Worm (Caenorhabditis elegans): ENCODE data around the gene R08D7.7.
"Not testable (repeated sequence)": the region's sequence is repeated elsewhere in the genome, so short reads cannot be mapped to it uniquely, and the experiment has no call there.

Gene R08D7.7

DNA sequence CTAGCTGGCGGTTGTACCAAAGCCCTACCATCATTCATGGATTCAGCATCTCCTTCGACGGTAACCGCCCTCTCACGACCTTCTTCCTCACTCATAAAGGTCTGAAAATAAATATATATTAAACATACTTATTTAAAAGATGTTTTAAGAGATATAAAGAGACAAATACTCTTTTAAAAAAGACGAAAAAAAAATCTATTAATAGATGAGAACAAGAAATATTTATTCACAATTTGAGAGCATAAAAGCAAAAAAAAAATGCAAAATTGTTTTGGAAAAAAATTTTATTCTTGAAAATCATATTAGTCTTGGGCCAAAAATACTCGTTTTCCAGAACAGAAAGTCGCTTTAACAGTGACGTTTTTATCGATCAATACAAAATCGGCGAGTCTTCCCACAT lies 6.8 kb downstream of the R08D7.7 start, which contains the start of gene skat-1:
skat-1 (minus strand) TSS at position 101 of the 400 bp plus-strand sequence.
- TF ChIP-seq C34B4.2 (tag; optimal IDR thresholded peaks at IDR 0.05) (no peak), efl-3 (GFP tag; optimal IDR thresholded peaks at IDR 0.05) (no peak), ets-5 (GFP tag; IDR thresholded peaks at IDR 0.05) (no peak)

DNA sequence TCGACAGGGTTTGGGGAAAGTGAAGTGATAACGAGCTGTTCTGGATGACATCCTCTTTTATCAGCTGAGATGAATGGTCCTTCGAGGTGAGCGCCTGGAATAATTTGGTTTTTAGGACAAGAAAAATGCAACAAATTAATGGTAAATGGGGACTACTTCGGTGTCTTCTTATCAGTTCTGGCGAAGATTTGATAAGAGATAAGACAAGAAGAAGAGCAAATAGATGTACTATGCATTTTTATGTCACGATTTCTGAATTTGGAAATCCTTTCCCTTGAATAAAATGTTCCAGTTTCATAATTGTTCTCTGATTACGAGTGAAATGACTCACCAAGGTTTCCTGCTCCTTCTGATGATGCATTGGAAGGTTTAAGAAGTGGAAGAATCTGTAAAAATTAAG lies 8.0 kb downstream of the R08D7.7 start:
- TF ChIP-seq elt-2 (tag; optimal IDR thresholded peaks at IDR 0.05): peak; percentile 54
- no peak for TF ChIP-seq mdl-1 (tag; optimal IDR thresholded peaks at IDR 0.05)

DNA sequence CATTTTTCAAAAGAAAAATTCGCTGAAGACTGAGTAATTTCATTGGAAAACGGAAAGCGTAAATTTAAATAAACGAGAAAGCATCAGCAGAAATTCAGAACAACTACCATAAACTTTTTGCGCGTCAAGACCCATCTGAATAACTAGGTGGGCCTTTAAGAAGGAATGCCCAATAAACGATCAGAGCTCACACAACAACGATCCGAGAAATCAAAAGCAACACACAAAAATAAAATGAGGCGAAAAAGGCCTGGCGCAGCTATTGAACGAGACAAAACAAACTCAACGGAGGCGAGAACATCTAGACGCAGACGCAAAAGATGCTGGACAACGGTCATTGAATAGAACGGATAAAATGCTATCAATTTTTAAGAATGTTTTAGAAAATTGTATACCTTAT lies 9.0 kb downstream of the R08D7.7 start:
- TF ChIP-seq ceh-88 (GFP tag; IDR thresholded peaks at IDR 0.05): no peak
- no peak for TF ChIP-seq efl-1 (optimal IDR thresholded peaks at IDR 0.05)
- TF ChIP-seq efl-1 (GFP tag; optimal IDR thresholded peaks at IDR 0.05 in 1 of 2): peak in 1 of 2 experiments; percentile 51

DNA sequence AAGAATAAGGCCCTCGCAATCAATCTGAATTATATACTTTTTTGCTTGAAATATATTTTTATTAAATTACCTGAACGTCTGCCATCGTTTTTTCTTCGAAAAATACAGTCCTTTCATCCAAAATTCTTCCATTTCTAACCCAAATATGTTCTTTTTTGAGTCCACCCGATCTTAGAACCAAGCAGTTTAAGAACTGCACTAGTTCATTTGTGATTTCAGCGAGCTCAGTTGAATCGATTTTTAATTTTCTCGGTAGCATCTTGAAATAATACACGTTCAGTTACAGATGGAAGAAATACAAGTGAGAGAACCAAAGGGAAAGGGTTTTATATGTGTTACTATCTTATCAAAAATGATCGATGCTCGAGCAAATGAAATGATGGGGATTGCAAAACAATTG lies 9.7 kb downstream of the R08D7.7 start, which contains the start of gene F59B2.3:
F59B2.3 (minus strand) TSS at position 259 of the 400 bp plus-strand sequence.
- TF ChIP-seq efl-1 (optimal IDR thresholded peaks at IDR 0.05): no peak
- peak in 1 of 2 experiments; percentile 66 for TF ChIP-seq efl-1 (GFP tag; optimal IDR thresholded peaks at IDR 0.05 in 1 of 2)
- no peak for TF ChIP-seq tlp-1 (tag; optimal IDR thresholded peaks at IDR 0.05)

DNA sequence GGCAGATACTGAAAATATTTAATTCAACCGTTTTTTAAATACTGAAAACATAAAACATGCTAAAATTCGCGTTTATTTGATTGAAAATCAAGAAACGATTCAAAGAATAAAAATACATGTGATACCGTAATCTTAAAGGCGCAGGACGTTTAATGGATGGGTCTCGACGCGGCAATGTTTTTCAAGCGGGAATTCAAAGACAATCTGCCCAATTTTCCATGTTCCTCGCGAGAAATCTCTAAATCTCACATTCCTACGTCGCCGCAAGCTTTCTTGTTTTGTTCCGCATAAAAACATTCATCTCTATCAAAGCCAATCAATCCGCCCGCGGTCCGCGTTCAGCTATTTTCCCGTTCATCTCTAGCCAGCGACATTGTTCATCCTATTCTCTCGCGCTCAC lies 11.6 kb downstream of the R08D7.7 start:
- TF ChIP-seq ama-1 (optimal IDR thresholded peaks at IDR 0.05) (no peak), dpl-1 (GFP tag; optimal IDR thresholded peaks at IDR 0.05) (peak in 1 of 3 experiments; percentile 6)

DNA sequence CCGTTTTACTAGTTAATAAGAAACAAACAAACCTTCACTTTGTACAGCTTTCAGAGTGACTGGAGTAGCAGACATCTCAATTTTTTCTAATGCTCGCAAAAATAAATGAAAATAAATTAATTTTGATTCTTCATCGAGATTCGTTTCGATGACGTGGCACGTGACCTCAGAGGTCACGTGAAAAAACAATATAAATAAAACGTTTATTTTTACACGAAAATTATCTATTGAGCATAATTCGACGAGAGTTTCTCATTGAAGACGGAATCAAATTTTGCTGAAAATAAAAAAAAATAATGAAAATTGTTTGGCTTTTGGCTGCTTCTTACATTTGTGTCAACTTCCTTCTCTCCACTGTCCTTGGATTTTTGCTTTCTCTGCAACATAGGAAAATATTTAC lies 12.0 kb downstream of the R08D7.7 start, which contains the start of gene rpn-6.2:
rpn-6.2 (minus strand) TSS at position 101 of the 400 bp plus-strand sequence.
- TF ChIP-seq nhr-85 (tag) (peak; percentile 48), efl-1 (optimal IDR thresholded peaks at IDR 0.05) (no peak), efl-1 (GFP tag; optimal IDR thresholded peaks at IDR 0.05 in 1 of 2) (peak in 1 of 2 experiments; percentile 39), isw-1 (GFP tag; IDR thresholded peaks at IDR 0.05) (no peak)

DNA sequence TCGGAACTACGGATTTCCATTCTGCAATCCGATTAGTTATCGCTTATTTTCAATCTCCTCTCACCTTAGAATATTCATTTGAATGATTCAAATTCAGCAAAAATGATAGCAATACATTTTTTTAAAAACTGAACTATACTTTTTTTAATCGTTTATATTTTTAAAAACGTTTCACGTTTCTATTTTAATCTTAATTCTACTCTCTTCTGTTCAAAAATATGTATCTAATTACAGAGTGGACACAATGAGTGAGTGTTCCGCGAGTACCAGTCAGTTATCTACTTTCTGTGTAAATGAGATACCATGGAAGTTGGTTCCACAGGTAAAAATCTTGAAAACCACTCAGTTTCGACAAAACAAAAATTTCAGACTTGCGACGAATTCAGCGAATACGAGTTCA lies 12.7 kb downstream of the R08D7.7 start, which contains the start of the genes F59B2.15 and zif-1:
F59B2.15 (minus strand) TSS at position 101 of the 400 bp plus-strand sequence.
zif-1 (plus strand) TSS at position 235 of the 400 bp plus-strand sequence.
- TF ChIP-seq nhr-84 (tag; optimal IDR thresholded peaks at IDR 0.05) (no peak), ceh-90 (tag; optimal IDR thresholded peaks at IDR 0.05) (no peak), lir-3 (tag; optimal IDR thresholded peaks at IDR 0.05; ENCODE audit: poor library complexity) (no peak)

DNA sequence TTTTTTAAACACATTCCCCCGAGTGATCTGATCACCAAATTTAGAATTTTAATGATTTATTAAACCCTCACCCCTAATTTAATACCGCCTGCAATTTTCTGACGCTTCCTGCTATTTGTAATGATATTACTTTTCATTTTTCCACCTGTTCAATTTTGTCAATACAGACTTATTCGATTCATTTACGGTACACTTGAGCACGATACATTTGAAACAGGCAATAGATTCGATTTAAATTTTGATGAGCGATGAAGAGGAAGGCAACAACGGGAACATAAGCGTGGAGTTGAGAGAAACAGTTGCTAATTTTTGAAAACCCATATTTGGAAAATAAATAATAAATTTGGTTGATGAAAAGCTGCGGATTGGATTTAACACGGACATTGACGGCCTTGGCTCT lies 14.8 kb downstream of the R08D7.7 start:
- TF ChIP-seq unc-98 (GFP tag; IDR thresholded peaks at IDR 0.05): no peak
- no peak for TF ChIP-seq unc-130 (tag; optimal IDR thresholded peaks at IDR 0.05)
- TF ChIP-seq lin-35 (GFP tag; optimal IDR thresholded peaks at IDR 0.05): no peak
- no peak for TF ChIP-seq blmp-1 (tag; optimal IDR thresholded peaks at IDR 0.05)
- no peak for TF ChIP-seq elt-3 (tag; optimal IDR thresholded peaks at IDR 0.05)
- TF ChIP-seq nhr-76 (tag; optimal IDR thresholded peaks at IDR 0.05): no peak

DNA sequence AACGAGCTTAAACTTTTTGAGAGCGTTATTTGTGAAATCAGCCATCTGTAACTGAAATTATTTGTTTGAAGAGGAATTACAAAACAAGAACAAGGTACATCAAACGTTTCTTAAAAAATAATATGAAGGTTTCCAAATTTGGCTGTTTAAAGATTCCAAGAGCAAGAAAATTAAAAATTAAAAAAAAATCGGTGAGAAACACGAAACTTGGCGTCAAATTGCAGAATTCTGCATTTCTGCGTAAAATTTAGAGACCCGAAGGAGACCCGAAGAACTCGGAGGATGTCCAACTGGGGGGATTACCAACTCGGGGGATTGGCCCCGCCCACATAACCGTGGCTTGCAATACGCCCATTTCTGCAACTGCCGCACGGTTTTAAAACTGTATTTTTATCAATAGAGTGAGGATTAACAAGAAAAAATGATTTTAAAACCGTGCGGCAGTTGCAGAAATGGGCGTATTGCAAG lies 16.1 kb downstream of the R08D7.7 start, which contains the start of gene rab-6.1:
rab-6.1 (minus strand) TSS at position 51 of the 468 bp plus-strand sequence.
- not testable (repeated sequence) for TF ChIP-seq fos-1 (tag; optimal IDR thresholded peaks at IDR 0.05); ces-1 (GFP tag; optimal IDR thresholded peaks at IDR 0.05); nhr-237 (tag; optimal IDR thresholded peaks at IDR 0.05)
